Worm (Caenorhabditis elegans) whole organism, L4 larva: ENCODE measurements around the gene gst-8.

Experiments used
- F10B5.3 ChIP-seq: sonication (generic microtip); optimal IDR thresholded peaks from 2 replicates; lab custom pipeline; 2016; ENCODE audit warnings: mild to moderate bottlenecking, missing genetic modification characterization, missing compliant biosample characterization
- F49E8.2 ChIP-seq: sonication (generic microtip); optimal IDR thresholded peaks from 2 replicates; lab custom pipeline; 2016; ENCODE audit warnings: missing compliant biosample characterization, mild to moderate bottlenecking, missing genetic modification characterization, borderline replicate concordance
- Y105C5A.15 ChIP-seq: fragments of 200-800 bp; sonication (Bioruptor generic); IDR thresholded peaks from 2 replicates; pipeline ENCODE4 v1.3.6; 2022; ENCODE audit warnings: missing genetic modification characterization, missing compliant biosample characterization
- Y48G9A.11 ChIP-seq: fragments of 200-800 bp; sonication (Bioruptor generic); IDR thresholded peaks from 2 replicates; pipeline ENCODE4 v1.3.6; 2022; ENCODE audit warnings: missing genetic modification reagents, missing genetic modification characterization, missing compliant biosample characterization
- ZK337.2 ChIP-seq: fragments of 200-800 bp; sonication (Bioruptor generic); IDR thresholded peaks from 2 replicates; pipeline ENCODE4 v1.3.6; 2022; ENCODE audit warnings: missing genetic modification reagents, missing genetic modification characterization, missing compliant biosample characterization
- ZK546.5 ChIP-seq, 2 experiments: sonication (generic microtip); optimal IDR thresholded peaks; 2 replicates each; lab custom pipeline; 2017; ENCODE audit warnings: missing biosample characterization in 2 of 2, missing genetic modification characterization in 2 of 2
- aha-1 ChIP-seq: fragments of 150-350 bp; peaks from one replicate; lab custom pipeline; 2014; ENCODE audit warnings: missing biosample characterization, missing genetic modification characterization
- aly-2 ChIP-seq: sonication (generic microtip); optimal IDR thresholded peaks from 2 replicates; lab custom pipeline; 2018; ENCODE audit warnings: missing biosample characterization, missing genetic modification characterization
- ceh-20 ChIP-seq: fragments of 200-800 bp; sonication (Bioruptor generic); IDR thresholded peaks from 2 replicates; pipeline ENCODE4 v1.3.6; 2022; ENCODE audit warnings: missing genetic modification reagents, missing genetic modification characterization, missing compliant biosample characterization
- ceh-28 ChIP-seq: fragments of 150-350 bp; optimal IDR thresholded peaks from 2 replicates; lab custom pipeline; 2014; ENCODE audit warnings: missing biosample characterization, missing genetic modification reagents, missing genetic modification characterization
- ceh-82 ChIP-seq: sonication (generic microtip); optimal IDR thresholded peaks from 2 replicates; lab custom pipeline; 2017; ENCODE audit warnings: missing biosample characterization, missing genetic modification characterization
- ces-1 ChIP-seq: fragments of 150-350 bp; sonication (generic microtip); optimal IDR thresholded peaks from 4 replicates; lab custom pipeline; 2014; ENCODE audit warnings: missing biosample characterization, missing genetic modification reagents, missing genetic modification characterization
- ctbp-1 ChIP-seq: fragments of 200-800 bp; sonication (Bioruptor generic); IDR thresholded peaks from 2 replicates; pipeline ENCODE4 v1.3.6; 2022; ENCODE audit warnings: missing genetic modification reagents, missing genetic modification characterization, missing compliant biosample characterization
- daf-19 ChIP-seq: fragments of 200-800 bp; sonication (Bioruptor generic); conservative IDR thresholded peaks from 2 replicates; pipeline ENCODE4 v1.3.6; 2022; ENCODE audit warnings: missing genetic modification characterization, missing compliant biosample characterization
- daf-8 ChIP-seq: fragments of 200-800 bp; sonication (Bioruptor generic); IDR thresholded peaks from 2 replicates; pipeline ENCODE4 v1.3.6; 2022; ENCODE audit warnings: missing genetic modification characterization, missing compliant biosample characterization
- dmd-8 ChIP-seq: fragments of 200-800 bp; sonication (Bioruptor generic); IDR thresholded peaks from 2 replicates; pipeline ENCODE4 v1.3.6; 2022; ENCODE audit warnings: missing genetic modification characterization, missing compliant biosample characterization
- dpl-1 ChIP-seq: fragments of 150-350 bp; optimal IDR thresholded peaks from 2 replicates; lab custom pipeline; 2014; ENCODE audit warnings: missing biosample characterization, missing genetic modification reagents, missing genetic modification characterization
- dve-1 ChIP-seq: sonication (generic microtip); optimal IDR thresholded peaks from 2 replicates; lab custom pipeline; 2017; ENCODE audit warnings: antibody characterized with exemption, mild to moderate bottlenecking, missing genetic modification characterization, missing compliant biosample characterization; ENCODE audit not compliant: insufficient read depth
- egl-43 ChIP-seq: fragments of 200-800 bp; sonication (Bioruptor generic); IDR thresholded peaks from 2 replicates; pipeline ENCODE4 v1.3.6; 2022; ENCODE audit warnings: missing genetic modification reagents, missing genetic modification characterization, missing compliant biosample characterization
- gei-8 ChIP-seq: fragments of 200-800 bp; sonication (Bioruptor generic); optimal IDR thresholded peaks from 2 replicates; lab custom pipeline; 2018; ENCODE audit warnings: mild to moderate bottlenecking, missing genetic modification characterization, missing compliant biosample characterization
- jun-1 ChIP-seq: fragments of 150-350 bp; optimal IDR thresholded peaks from 2 replicates; lab custom pipeline; 2014; ENCODE audit warnings: missing biosample characterization, missing genetic modification reagents, missing genetic modification characterization
- lim-7 ChIP-seq: fragments of 200-800 bp; sonication (Bioruptor generic); IDR thresholded peaks from 2 replicates; pipeline ENCODE4 v1.3.6; 2022; ENCODE audit warnings: missing genetic modification characterization, missing compliant biosample characterization
- lin-1 ChIP-seq: fragments of 200-800 bp; sonication (Bioruptor generic); IDR thresholded peaks from 2 replicates; pipeline ENCODE4 v1.3.6; 2022; ENCODE audit warnings: missing genetic modification reagents, missing genetic modification characterization, missing compliant biosample characterization
- lin-15B ChIP-seq: fragments of 150-350 bp; sonication (generic microtip); optimal IDR thresholded peaks from 3 replicates; lab custom pipeline; 2014; ENCODE audit warnings: missing biosample characterization, missing genetic modification characterization
- lin-29 ChIP-seq: fragments of 200-800 bp; sonication (Bioruptor generic); IDR thresholded peaks from 2 replicates; pipeline ENCODE4 v1.3.6; 2022; ENCODE audit warnings: missing genetic modification reagents, missing genetic modification characterization, missing compliant biosample characterization
- lin-38 ChIP-seq: fragments of 200-800 bp; sonication (Bioruptor generic); IDR thresholded peaks from 2 replicates; pipeline ENCODE4 v1.3.6; 2022; ENCODE audit warnings: missing genetic modification reagents, missing genetic modification characterization, missing compliant biosample characterization
- lin-39 ChIP-seq: fragments of 150-350 bp; optimal IDR thresholded peaks from 2 replicates; lab custom pipeline; 2014; ENCODE audit warnings: missing biosample characterization, missing genetic modification reagents, missing genetic modification characterization
- lir-3 ChIP-seq: sonication (generic microtip); optimal IDR thresholded peaks from 2 replicates; lab custom pipeline; 2016; ENCODE audit warnings: mild to moderate bottlenecking, missing genetic modification characterization, missing compliant biosample characterization
- lsy-2 ChIP-seq, 2 experiments: fragments of 150-350 bp in 1 of 2; sonication (generic microtip) in 1 of 2; optimal IDR thresholded peaks; 2 replicates each; lab custom pipeline; 2014 to 2017; ENCODE audit warnings: missing biosample characterization in 2 of 2, missing genetic modification characterization in 2 of 2
- madf-5 ChIP-seq, 2 experiments: fragments of 200-800 bp; sonication (Bioruptor generic); IDR thresholded peaks; 2 replicates each; pipeline ENCODE4 v1.3.6; 2022; ENCODE audit warnings: missing compliant biosample characterization in 2 of 2, missing genetic modification characterization in 2 of 2
- madf-9 ChIP-seq: fragments of 200-800 bp; sonication (Bioruptor generic); conservative IDR thresholded peaks from 2 replicates; pipeline ENCODE4 v1.3.6; 2022; ENCODE audit warnings: missing genetic modification reagents, missing genetic modification characterization, missing compliant biosample characterization
- mdt-29 ChIP-seq: fragments of 200-800 bp; sonication (Bioruptor generic); IDR thresholded peaks from 2 replicates; pipeline ENCODE4 v1.3.6; 2022; ENCODE audit warnings: missing genetic modification reagents, missing genetic modification characterization, missing compliant biosample characterization
- nhr-11 ChIP-seq: fragments of 150-350 bp; optimal IDR thresholded peaks from 2 replicates; lab custom pipeline; 2014; ENCODE audit warnings: missing biosample characterization, missing genetic modification characterization
- nhr-111 ChIP-seq: fragments of 200-800 bp; sonication (Bioruptor generic); optimal IDR thresholded peaks from 2 replicates; lab custom pipeline; 2018; ENCODE audit warnings: mild to moderate bottlenecking, missing genetic modification characterization, missing compliant biosample characterization
- nhr-237 ChIP-seq: sonication (generic microtip); optimal IDR thresholded peaks from 2 replicates; lab custom pipeline; 2017; ENCODE audit warnings: missing biosample characterization, missing genetic modification characterization
- nhr-25 ChIP-seq: sonication (generic microtip); optimal IDR thresholded peaks from 2 replicates; lab custom pipeline; 2017; ENCODE audit warnings: missing genetic modification characterization, mild to moderate bottlenecking, missing compliant biosample characterization, antibody characterized with exemption, moderate library complexity, borderline replicate concordance; ENCODE audit not compliant: insufficient read depth
- nhr-28 ChIP-seq: fragments of 150-350 bp; optimal IDR thresholded peaks from 2 replicates; lab custom pipeline; 2014; ENCODE audit warnings: missing biosample characterization, missing genetic modification characterization
- nhr-48 ChIP-seq: sonication (generic microtip); optimal IDR thresholded peaks from 2 replicates; lab custom pipeline; 2016; ENCODE audit warnings: mild to moderate bottlenecking, missing genetic modification characterization, missing compliant biosample characterization
- nhr-6 ChIP-seq: fragments of 150-350 bp; optimal IDR thresholded peaks from 2 replicates; lab custom pipeline; 2014; ENCODE audit warnings: missing biosample characterization, missing genetic modification characterization
- pha-4 ChIP-seq, 2 experiments: fragments of 150-350 bp in 1 of 2; fragments of 200-800 bp in 1 of 2; sonication (Bioruptor generic) in 1 of 2; IDR thresholded peaks in 1 of 2; optimal IDR thresholded peaks in 1 of 2; 2 replicates each; pipeline versions ENCODE4 v1.3.6 to Lab custom; 2014 to 2022; ENCODE audit warnings: missing genetic modification characterization in 2 of 2, missing genetic modification reagents in 2 of 2, missing biosample characterization in 1 of 2, missing compliant biosample characterization in 1 of 2
- php-3 ChIP-seq: fragments of 200-800 bp; sonication (Bioruptor generic); IDR thresholded peaks from 2 replicates; pipeline ENCODE4 v1.3.6; 2022; ENCODE audit warnings: missing genetic modification reagents, missing genetic modification characterization, missing compliant biosample characterization
- sdz-12 ChIP-seq: fragments of 200-800 bp; sonication (Bioruptor generic); optimal IDR thresholded peaks from 2 replicates; lab custom pipeline; 2018; ENCODE audit warnings: mild to moderate bottlenecking, missing genetic modification characterization, missing compliant biosample characterization
- set-16 ChIP-seq: fragments of 200-800 bp; sonication (Bioruptor generic); IDR thresholded peaks from 2 replicates; pipeline ENCODE4 v1.3.6; 2022; ENCODE audit warnings: missing genetic modification reagents, missing genetic modification characterization, missing compliant biosample characterization
- spr-1 ChIP-seq: sonication (generic microtip); optimal IDR thresholded peaks from 2 replicates; lab custom pipeline; 2016; ENCODE audit warnings: mild to moderate bottlenecking, missing genetic modification characterization, missing compliant biosample characterization
- spr-3 ChIP-seq: fragments of 200-800 bp; sonication (Bioruptor generic); optimal IDR thresholded peaks from 2 replicates; lab custom pipeline; 2018; ENCODE audit warnings: mild to moderate bottlenecking, missing genetic modification characterization, missing compliant biosample characterization
- tag-97 ChIP-seq: fragments of 200-800 bp; sonication (Bioruptor generic); IDR thresholded peaks from 2 replicates; pipeline ENCODE4 v1.3.6; 2022; ENCODE audit warnings: missing genetic modification characterization, missing compliant biosample characterization
- unc-62 ChIP-seq, 3 experiments: fragments of 150-350 bp in 1 of 3; sonication (generic microtip); optimal IDR thresholded peaks in 2 of 3; peaks in 1 of 3; 1 replicate in 1 of 3; 2 replicates in 2 of 3; lab custom pipeline; 2014 to 2017; ENCODE audit warnings: missing biosample characterization in 3 of 3, missing genetic modification characterization in 3 of 3, missing genetic modification reagents in 3 of 3, missing genotype in 1 of 3
- vab-7 ChIP-seq: fragments of 200-800 bp; sonication (Bioruptor generic); IDR thresholded peaks from 2 replicates; pipeline ENCODE4 v1.3.6; 2022; ENCODE audit warnings: missing genetic modification reagents, missing genetic modification characterization, missing compliant biosample characterization
- zfp-2 ChIP-seq: sonication (generic microtip); optimal IDR thresholded peaks from 2 replicates; lab custom pipeline; 2016; ENCODE audit warnings: mild to moderate bottlenecking, missing genetic modification characterization, missing compliant biosample characterization
- ztf-11 ChIP-seq: fragments of 150-350 bp; optimal IDR thresholded peaks from 2 replicates; lab custom pipeline; 2014; ENCODE audit warnings: missing biosample characterization, missing genetic modification characterization

Gene gst-8

DNA sequence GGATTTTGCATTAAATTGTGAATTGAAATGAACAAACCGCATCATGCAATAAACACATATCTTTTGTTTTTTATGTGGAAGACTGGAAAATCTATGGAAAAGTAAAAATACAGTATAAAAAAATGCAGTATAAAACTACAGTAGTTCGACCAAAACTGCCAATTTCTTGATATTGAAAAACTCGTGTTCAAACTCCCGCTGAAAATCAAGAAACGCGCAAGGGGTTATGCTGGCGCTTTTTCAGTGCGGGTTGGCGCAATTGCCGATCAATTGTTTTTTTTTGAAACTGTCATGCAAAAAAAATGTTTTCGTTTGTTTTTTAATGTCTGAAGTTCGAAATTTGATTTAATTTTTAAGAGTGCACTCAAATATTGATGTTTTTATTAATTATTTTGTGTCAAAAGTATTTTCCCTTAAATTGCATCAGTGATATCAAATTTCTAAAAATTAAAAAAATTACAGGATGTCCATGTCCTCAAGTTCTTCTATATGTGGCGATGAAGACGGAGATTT is 31.9 kb upstream of the gst-8 start, which contains the start of gene dnj-9 (continued):
- TF ChIP-seq set-16 (GFP tag; lab: Robert Waterston, UW) (no peak), Y105C5A.15 (no peak), ces-1 (GFP tag; lab: Kevin White, UChicago) (peak; percentile 52), tag-97 (GFP tag; lab: Robert Waterston, UW) (no peak), lin-29 (GFP tag; lab: Robert Waterston, UW) (peak; percentile 87), ztf-11 (no peak), lsy-2 (tag; optimal IDR thresholded peaks at IDR 0.05; lab: Kevin White, UChicago) (peak; percentile 68 to 96), dve-1 (tag; lab: Kevin White, UChicago) (peak; percentile 98), nhr-28 (tag; lab: Kevin White, UChicago) (peak; percentile 83), nhr-48 (tag; lab: Kevin White, UChicago) (peak; percentile 89), sdz-12 (no peak), ceh-82 (tag; lab: Kevin White, UChicago) (no peak), vab-7 (GFP tag; lab: Robert Waterston, UW) (no peak), lin-1 (GFP tag; lab: Robert Waterston, UW) (peak; percentile 89), lin-39 (tag; lab: Kevin White, UChicago) (no peak), ZK546.5 (tag; optimal IDR thresholded peaks at IDR 0.05; lab: Kevin White, UChicago) (no peak), lim-7 (GFP tag; lab: Robert Waterston, UW) (no peak), jun-1 (tag; lab: Kevin White, UChicago) (peak; percentile 69), ctbp-1 (GFP tag; lab: Robert Waterston, UW) (peak; percentile 88), nhr-25 (tag; lab: Kevin White, UChicago) (peak; percentile 88), daf-8 (GFP tag; lab: Robert Waterston, UW) (no peak), pha-4 (GFP tag; IDR thresholded peaks at IDR 0.05; lab: Robert Waterston, UW) (peak; percentile 89), pha-4 (tag; optimal IDR thresholded peaks at IDR 0.05; lab: Kevin White, UChicago) (peak; percentile 94), unc-62 (GFP tag; optimal IDR thresholded peaks at IDR 0.05 in 1 of 2; lab: Kevin White, UChicago) (peak in 1 of 2 experiments; percentile 98), unc-62 (tag; optimal IDR thresholded peaks at IDR 0.05; lab: Kevin White, UChicago) (no peak), madf-5 (GFP tag; IDR thresholded peaks at IDR 0.05; lab: Robert Waterston, UW) (no peak), aly-2 (tag; lab: Kevin White, UChicago) (no peak), dmd-8 (GFP tag; lab: Robert Waterston, UW) (no peak), dpl-1 (GFP tag; lab: Kevin White, UChicago) (peak; percentile 100), ceh-28 (tag; lab: Kevin White, UChicago) (no peak), ceh-20 (GFP tag; lab: Robert Waterston, UW) (peak; percentile 90), F10B5.3 (tag; lab: Kevin White, UChicago) (peak; percentile 93), ZK337.2 (GFP tag; lab: Robert Waterston, UW) (peak; percentile 56; the same call in 1 of the 2 replicates), Y48G9A.11 (peak; percentile 72), nhr-237 (tag; lab: Kevin White, UChicago) (no peak), nhr-6 (tag; lab: Kevin White, UChicago) (peak; percentile 93), nhr-11 (peak; percentile 84), zfp-2 (tag; lab: Kevin White, UChicago) (peak; percentile 65), spr-1 (tag; lab: Kevin White, UChicago) (peak; percentile 94), spr-3 (GFP tag; lab: Kevin White, UChicago) (peak; percentile 92), daf-19 (GFP tag; lab: Robert Waterston, UW) (peak; percentile 45; the same call in 1 of the 2 replicates), mdt-29 (GFP tag; lab: Robert Waterston, UW) (peak; percentile 79; the same call in 1 of the 2 replicates), lin-38 (peak; percentile 92), aha-1 (tag; lab: Kevin White, UChicago) (peak; percentile 99), gei-8 (GFP tag; lab: Kevin White, UChicago) (no peak), php-3 (GFP tag; lab: Robert Waterston, UW) (peak; percentile 80), nhr-111 (GFP tag; lab: Kevin White, UChicago) (no peak), lir-3 (peak; percentile 18), lin-15B (peak; percentile 50), egl-43 (GFP tag; lab: Robert Waterston, UW) (peak; percentile 77), F49E8.2 (tag; lab: Kevin White, UChicago) (peak; percentile 89), madf-9 (GFP tag; lab: Robert Waterston, UW) (peak; percentile 63)
